Worm (Caenorhabditis elegans) whole organism, late embryonic: ENCODE data around the gene srd-27.
"Not testable (repeated sequence)": the region's sequence is repeated elsewhere in the genome, so short reads cannot be mapped to it uniquely, and the experiment has no call there.

Experiments used
- C38D4.7 ChIP-seq: fragments of 200-800 bp; sonication (Bioruptor generic); optimal IDR thresholded peaks from 2 replicates; lab custom pipeline; 2018; ENCODE audit warnings: mild to moderate bottlenecking, missing genetic modification characterization, moderate library complexity, missing compliant biosample characterization
- F13H6.1 ChIP-seq: sonication (generic microtip); optimal IDR thresholded peaks from 2 replicates; lab custom pipeline; 2016; ENCODE audit warnings: missing genetic modification characterization, missing compliant biosample characterization
- K02D7.2 ChIP-seq: sonication (generic microtip); optimal IDR thresholded peaks from 2 replicates; lab custom pipeline; 2017; ENCODE audit warnings: mild to moderate bottlenecking, missing genetic modification characterization, missing compliant biosample characterization
- Y22D7AL.16 ChIP-seq: sonication (generic microtip); optimal IDR thresholded peaks from 2 replicates; lab custom pipeline; 2016; ENCODE audit warnings: missing genetic modification characterization, missing compliant biosample characterization
- ahr-1 ChIP-seq: sonication (generic microtip); optimal IDR thresholded peaks from 2 replicates; lab custom pipeline; 2016; ENCODE audit warnings: missing genetic modification characterization, missing compliant biosample characterization
- ama-1 ChIP-seq: fragments of 150-350 bp; optimal IDR thresholded peaks from 2 replicates; lab custom pipeline; 2014
- ceh-14 ChIP-seq: sonication (generic microtip); optimal IDR thresholded peaks from 2 replicates; lab custom pipeline; 2016; ENCODE audit warnings: missing genotype, missing genetic modification characterization, missing compliant biosample characterization
- ceh-18 ChIP-seq: sonication (generic microtip); optimal IDR thresholded peaks from 2 replicates; lab custom pipeline; 2016; ENCODE audit warnings: missing genetic modification characterization, missing compliant biosample characterization
- ceh-19 ChIP-seq: fragments of 200-800 bp; sonication (Bioruptor generic); optimal IDR thresholded peaks from 2 replicates; lab custom pipeline; 2018; ENCODE audit warnings: mild to moderate bottlenecking, missing genetic modification characterization, missing compliant biosample characterization
- ceh-22 ChIP-seq: sonication (generic microtip); optimal IDR thresholded peaks from 2 replicates; lab custom pipeline; 2017; ENCODE audit warnings: missing biosample characterization, missing genetic modification characterization
- ceh-30 ChIP-seq: fragments of 150-350 bp; optimal IDR thresholded peaks from 2 replicates; lab custom pipeline; 2014; ENCODE audit warnings: missing biosample characterization, missing genetic modification characterization
- ceh-34 ChIP-seq: sonication (generic microtip); optimal IDR thresholded peaks from 2 replicates; lab custom pipeline; 2016; ENCODE audit warnings: mild to moderate bottlenecking, missing genetic modification characterization, missing compliant biosample characterization
- ceh-9 ChIP-seq: sonication (generic microtip); optimal IDR thresholded peaks from 2 replicates; lab custom pipeline; 2016; ENCODE audit warnings: mild to moderate bottlenecking, missing genetic modification characterization, inconsistent platforms, missing compliant biosample characterization
- dmd-4 ChIP-seq: sonication (generic microtip); optimal IDR thresholded peaks from 2 replicates; lab custom pipeline; 2016; ENCODE audit warnings: borderline replicate concordance, missing genetic modification characterization, missing compliant biosample characterization
- elt-4 ChIP-seq: sonication (generic microtip); optimal IDR thresholded peaks from 2 replicates; lab custom pipeline; 2016; ENCODE audit warnings: missing genetic modification characterization, missing compliant biosample characterization
- ets-4 ChIP-seq: sonication (generic microtip); optimal IDR thresholded peaks from 2 replicates; lab custom pipeline; 2016; ENCODE audit warnings: missing genetic modification characterization, missing compliant biosample characterization
- eyg-1 ChIP-seq: sonication (generic microtip); optimal IDR thresholded peaks from 2 replicates; lab custom pipeline; 2016; ENCODE audit warnings: missing genotype, missing genetic modification characterization, missing compliant biosample characterization
- fax-1 ChIP-seq: sonication (generic microtip); optimal IDR thresholded peaks from 2 replicates; lab custom pipeline; 2016; ENCODE audit warnings: missing genotype, missing genetic modification characterization, missing compliant biosample characterization
- gmeb-2 ChIP-seq: sonication (generic microtip); optimal IDR thresholded peaks from 2 replicates; lab custom pipeline; 2016; ENCODE audit warnings: missing genetic modification characterization, inconsistent platforms, missing compliant biosample characterization
- hlh-30 ChIP-seq: sonication (generic microtip); optimal IDR thresholded peaks from 2 replicates; lab custom pipeline; 2017; ENCODE audit warnings: antibody characterized with exemption, missing genetic modification characterization, missing compliant biosample characterization; ENCODE audit not compliant: insufficient read depth
- hlh-6 ChIP-seq: sonication (generic microtip); optimal IDR thresholded peaks from 2 replicates; lab custom pipeline; 2016; ENCODE audit warnings: missing genotype, missing genetic modification characterization, missing compliant biosample characterization
- lim-6 ChIP-seq: sonication (generic microtip); optimal IDR thresholded peaks from 2 replicates; lab custom pipeline; 2016; ENCODE audit warnings: missing genetic modification characterization, missing compliant biosample characterization
- lin-11 ChIP-seq: fragments of 200-800 bp; sonication (Bioruptor generic); optimal IDR thresholded peaks from 2 replicates; lab custom pipeline; 2018; ENCODE audit warnings: mild to moderate bottlenecking, missing genetic modification characterization, missing compliant biosample characterization
- mec-3 ChIP-seq: sonication (generic microtip); optimal IDR thresholded peaks from 2 replicates; lab custom pipeline; 2016; ENCODE audit warnings: borderline replicate concordance, missing genetic modification characterization, missing compliant biosample characterization
- nfya-1 ChIP-seq: sonication (generic microtip); optimal IDR thresholded peaks from 2 replicates; lab custom pipeline; 2017; ENCODE audit warnings: missing genetic modification characterization, mild to moderate bottlenecking, missing compliant biosample characterization, antibody characterized with exemption, moderate library complexity
- nhr-11 ChIP-seq: fragments of 150-350 bp; optimal IDR thresholded peaks from 2 replicates; lab custom pipeline; 2014; ENCODE audit warnings: missing biosample characterization, missing genetic modification characterization
- pag-3 ChIP-seq: sonication (generic microtip); optimal IDR thresholded peaks from 2 replicates; lab custom pipeline; 2016; ENCODE audit warnings: missing compliant biosample characterization, missing genetic modification characterization, borderline replicate concordance
- pax-1 ChIP-seq: fragments of 150-350 bp; optimal IDR thresholded peaks from 2 replicates; lab custom pipeline; 2014; ENCODE audit warnings: missing biosample characterization, missing genetic modification characterization
- pqm-1 ChIP-seq: sonication (generic microtip); optimal IDR thresholded peaks from 2 replicates; lab custom pipeline; 2016; ENCODE audit warnings: missing genetic modification characterization, missing compliant biosample characterization
- ref-2 ChIP-seq: sonication (generic microtip); optimal IDR thresholded peaks from 2 replicates; lab custom pipeline; 2016; ENCODE audit warnings: missing genetic modification characterization, missing compliant biosample characterization
- rnt-1 ChIP-seq: sonication (generic microtip); optimal IDR thresholded peaks from 2 replicates; lab custom pipeline; 2016; ENCODE audit warnings: missing genetic modification characterization, missing compliant biosample characterization
- sdc-2 ChIP-seq: sonication (generic microtip); optimal IDR thresholded peaks from 2 replicates; lab custom pipeline; 2016; ENCODE audit warnings: missing genotype, missing genetic modification characterization, missing compliant biosample characterization
- sox-4 ChIP-seq: sonication (generic microtip); optimal IDR thresholded peaks from 2 replicates; lab custom pipeline; 2017; ENCODE audit warnings: mild to moderate bottlenecking, missing genetic modification characterization, inconsistent platforms, missing compliant biosample characterization
- syd-9 ChIP-seq: sonication (generic microtip); optimal IDR thresholded peaks from 2 replicates; lab custom pipeline; 2016; ENCODE audit warnings: mild to moderate bottlenecking, missing genetic modification characterization, moderate library complexity, missing compliant biosample characterization
- ttx-3 ChIP-seq: sonication (generic microtip); optimal IDR thresholded peaks from 2 replicates; lab custom pipeline; 2016; ENCODE audit warnings: missing genetic modification reagents, missing genetic modification characterization, missing compliant biosample characterization
- unc-3 ChIP-seq, 2 experiments: fragments of 200-800 bp in 1 of 2; sonication (Bioruptor generic) in 1 of 2; sonication (generic microtip) in 1 of 2; conservative IDR thresholded peaks in 1 of 2; optimal IDR thresholded peaks in 1 of 2; 2 replicates each; pipeline versions ENCODE4 v1.3.6 to Lab custom; 2016 to 2022; ENCODE audit warnings: missing compliant biosample characterization in 2 of 2, missing genetic modification characterization in 2 of 2, missing genetic modification reagents in 1 of 2
- unc-42 ChIP-seq: sonication (generic microtip); optimal IDR thresholded peaks from 2 replicates; lab custom pipeline; 2016; ENCODE audit warnings: missing genotype, missing genetic modification characterization, missing compliant biosample characterization

The srd-27 gene

DNA sequence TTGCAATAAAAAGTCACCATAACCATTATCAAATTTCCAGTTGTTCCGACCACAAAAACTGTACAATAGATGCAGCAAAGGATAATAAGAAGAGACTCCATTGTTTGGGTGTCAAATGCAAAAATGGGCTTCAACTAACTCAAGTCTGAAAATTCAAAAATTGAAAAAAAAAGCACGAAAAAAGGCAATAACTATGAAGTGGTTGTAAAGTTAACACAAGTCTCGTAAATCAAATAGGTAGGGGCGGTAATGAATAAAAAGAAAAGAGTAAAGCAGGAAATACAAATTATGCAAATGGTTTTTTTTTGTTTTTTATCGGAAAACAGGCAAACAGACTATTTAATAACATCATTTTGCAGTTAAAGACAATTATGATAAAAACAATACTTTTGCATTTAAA, 4.2 kb downstream of the srd-27 start, which contains the start of gene srsx-38:
Gene srsx-38, minus strand, starts transcription at position 101 of the 400 bp plus-strand sequence.
- not testable (repeated sequence) for TF ChIP-seq lim-6, ref-2, dmd-4 (tag; lab: Kevin White, UChicago)
- TF ChIP-seq, all 69 proteins: peak for 0; not testable (repeated sequence) for 69

DNA sequence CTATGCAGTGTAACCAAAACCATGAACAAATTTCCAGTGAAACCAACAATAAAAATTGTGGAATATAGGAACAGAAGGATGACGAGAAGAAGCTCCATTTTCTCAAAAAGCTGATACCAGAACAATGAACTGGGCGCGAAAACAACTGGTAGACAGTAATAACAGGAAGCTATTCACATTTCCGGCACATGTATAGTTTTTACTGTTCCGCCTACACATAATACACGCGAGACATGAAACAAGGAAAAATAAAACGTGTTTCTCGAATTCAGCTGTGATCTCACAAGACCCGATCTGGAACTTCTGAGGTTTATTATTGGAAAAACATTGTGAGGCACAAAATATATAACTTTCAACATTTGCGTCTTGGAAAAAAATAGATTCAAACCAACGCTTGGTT, 6.4 kb downstream of the srd-27 start, which contains the start of gene srsx-36:
Gene srsx-36, minus strand, starts transcription at position 101 of the 400 bp plus-strand sequence.
- no peak for TF ChIP-seq ttx-3
- TF ChIP-seq unc-42 (tag; lab: Kevin White, UChicago), result no peak
- TF ChIP-seq sdc-2 (tag; lab: Kevin White, UChicago), result no peak
- TF ChIP-seq dmd-4 (tag; lab: Kevin White, UChicago), result no peak
- no peak for TF ChIP-seq fax-1 (tag; lab: Kevin White, UChicago)
- TF ChIP-seq hlh-30, result no peak
- no peak for TF ChIP-seq rnt-1
- no peak for TF ChIP-seq lin-11 (tag; lab: Kevin White, UChicago)
- TF ChIP-seq ceh-18 (tag; lab: Kevin White, UChicago), result no peak
- TF ChIP-seq mec-3 (tag; lab: Kevin White, UChicago), result no peak
- TF ChIP-seq nfya-1, result no peak
- TF ChIP-seq ama-1 (lab: Kevin White, UChicago), result no peak
- no peak for TF ChIP-seq ceh-22
- no peak for TF ChIP-seq ceh-14 (tag; lab: Kevin White, UChicago)
- TF ChIP-seq elt-4 (tag; lab: Kevin White, UChicago), result no peak
- TF ChIP-seq sox-4, result no peak
- TF ChIP-seq syd-9 (tag; lab: Kevin White, UChicago), result no peak
- no peak for TF ChIP-seq ceh-9 (tag; lab: Kevin White, UChicago)

DNA sequence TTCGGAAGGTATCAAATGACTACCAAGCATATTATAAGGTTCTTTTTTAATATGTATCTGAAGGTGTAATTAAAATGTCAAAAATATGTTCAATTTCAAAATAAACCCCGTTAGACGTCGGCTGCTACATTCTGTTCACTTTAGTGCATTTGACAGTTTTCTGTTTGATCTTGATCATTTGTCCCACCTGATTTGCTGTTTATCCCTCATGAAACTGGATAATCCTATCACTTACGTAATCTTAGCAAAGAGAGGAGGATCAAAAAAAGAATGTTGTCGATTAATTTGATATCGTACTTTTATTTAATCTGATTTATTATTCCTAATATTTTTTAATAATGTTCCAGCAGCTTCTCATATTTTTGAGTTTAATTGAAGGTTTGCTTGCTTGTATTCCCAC, 7.3 kb downstream of the srd-27 start, which contains the start of gene F54B8.1:
Gene F54B8.1, plus strand, starts transcription at position 301 of the 400 bp plus-strand sequence.
- TF ChIP-seq unc-3 (GFP tag; conservative IDR thresholded peaks at IDR 0.05; lab: Robert Waterston, UW), result no peak
- no peak for TF ChIP-seq unc-3 (tag; optimal IDR thresholded peaks at IDR 0.05; lab: Kevin White, UChicago)
- no peak for TF ChIP-seq F13H6.1 (tag; lab: Kevin White, UChicago)
- no peak for TF ChIP-seq hlh-30
- no peak for TF ChIP-seq lin-11 (tag; lab: Kevin White, UChicago)
- TF ChIP-seq ceh-22, result no peak
- no peak for TF ChIP-seq Y22D7AL.16 (tag; lab: Kevin White, UChicago)
- TF ChIP-seq ceh-18 (tag; lab: Kevin White, UChicago), result no peak

DNA sequence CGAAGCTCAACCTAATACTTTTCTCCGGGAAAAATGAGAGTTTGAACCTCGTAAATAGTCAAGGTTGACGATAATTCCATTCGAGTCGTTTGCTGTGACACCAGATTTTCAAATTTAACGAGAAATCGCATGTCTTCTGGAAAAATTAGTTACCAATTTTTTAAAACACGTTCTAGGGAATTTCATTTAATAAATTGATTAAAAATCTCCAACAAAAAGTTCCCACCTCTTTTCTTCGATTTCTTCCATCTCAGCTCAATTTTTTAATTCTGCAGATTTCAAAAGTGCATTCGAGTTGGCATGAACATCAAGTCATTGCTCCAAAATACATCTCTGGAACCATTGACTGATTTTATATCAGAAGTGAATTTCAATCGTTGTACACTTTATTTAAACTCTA, 8.8 kb downstream of the srd-27 start, which contains the start of gene nhr-282:
Gene nhr-282, plus strand, starts transcription at position 301 of the 400 bp plus-strand sequence.
- not testable (repeated sequence) for TF ChIP-seq ceh-19; C38D4.7 (GFP tag; lab: Kevin White, UChicago); pag-3 (tag; lab: Kevin White, UChicago)
- TF ChIP-seq, all 69 proteins: peak for 0; not testable (repeated sequence) for 69

DNA sequence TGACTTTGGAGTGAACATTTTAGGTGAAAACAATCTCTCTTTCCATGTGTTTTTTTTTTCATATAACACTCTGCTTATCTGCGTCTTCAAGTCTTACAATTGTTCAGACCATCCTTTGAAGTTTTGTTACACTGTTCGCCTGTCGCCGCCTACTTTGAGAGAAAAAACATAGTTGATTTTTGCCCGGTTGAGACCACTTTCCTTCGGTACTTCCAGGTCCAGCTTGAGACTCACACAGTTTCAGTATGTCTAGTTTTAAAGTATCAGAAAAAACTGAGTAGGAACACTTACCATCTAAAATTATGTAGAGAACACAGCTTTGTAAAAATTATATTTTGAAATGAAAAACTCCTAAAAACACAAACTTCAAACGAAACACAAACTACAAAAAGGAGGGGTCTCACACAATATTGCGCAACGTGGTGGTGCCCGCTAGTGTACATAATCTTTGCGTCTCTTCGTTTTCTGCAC, 12.8 kb downstream of the srd-27 start, which contains the start of the genes fbxa-69 and F54B8.4:
Gene fbxa-69, minus strand, starts transcription at position 10 of the 471 bp plus-strand sequence.
Gene F54B8.4, plus strand, starts transcription at position 421 of the 471 bp plus-strand sequence.
- no peak for TF ChIP-seq pax-1 (tag; lab: Kevin White, UChicago)
- TF ChIP-seq nhr-11 (tag; lab: Kevin White, UChicago), result no peak
- no peak for TF ChIP-seq eyg-1 (tag; lab: Kevin White, UChicago)
- no peak for TF ChIP-seq gmeb-2 (tag; lab: Kevin White, UChicago)
- TF ChIP-seq ahr-1 (tag; lab: Kevin White, UChicago), result no peak
- TF ChIP-seq unc-42 (tag; lab: Kevin White, UChicago), result no peak
- no peak for TF ChIP-seq Y22D7AL.16 (tag; lab: Kevin White, UChicago)
- no peak for TF ChIP-seq dmd-4 (tag; lab: Kevin White, UChicago)
- TF ChIP-seq hlh-30, result no peak
- TF ChIP-seq hlh-6 (tag; lab: Kevin White, UChicago), result no peak
- TF ChIP-seq pqm-1, result no peak
- TF ChIP-seq ets-4, result no peak
- no peak for TF ChIP-seq K02D7.2 (tag; lab: Kevin White, UChicago)
- TF ChIP-seq ceh-19, result no peak
- no peak for TF ChIP-seq ceh-34 (tag; lab: Kevin White, UChicago)
- no peak for TF ChIP-seq ceh-30 (tag; lab: Kevin White, UChicago)
- TF ChIP-seq, all 69 proteins: peak for 0
